Worm (Caenorhabditis elegans) whole organism, young adult: ENCODE measurements around the gene E02C12.9.

Experiments used
- F49E8.2 ChIP-seq: sonication (generic microtip); optimal IDR thresholded peaks from 3 replicates; lab custom pipeline; 2017; ENCODE audit warnings: missing genetic modification characterization, mild to moderate bottlenecking, missing compliant biosample characterization, antibody characterized with exemption, moderate library complexity; ENCODE audit not compliant: insufficient read depth
- ama-1 ChIP-seq, 3 experiments: fragments of 150-350 bp in 1 of 3; sonication (generic microtip) in 2 of 3; optimal IDR thresholded peaks; 2 replicates each; lab custom pipeline; 2014 to 2018; ENCODE audit warnings: missing biosample characterization in 2 of 3, missing genetic modification characterization in 2 of 3, missing genetic modification reagents in 2 of 3
- attf-5 ChIP-seq: fragments of 200-800 bp; sonication (Bioruptor generic); optimal IDR thresholded peaks from 2 replicates; lab custom pipeline; 2018; ENCODE audit warnings: mild to moderate bottlenecking, missing genetic modification characterization, missing compliant biosample characterization
- egrh-3 ChIP-seq: fragments of 200-800 bp; sonication (Bioruptor generic); IDR thresholded peaks from 2 replicates; pipeline ENCODE4 v1.3.6; 2022; ENCODE audit warnings: missing genetic modification reagents, missing genetic modification characterization, missing compliant biosample characterization
- him-1 ChIP-seq: sonication (generic microtip); optimal IDR thresholded peaks from 2 replicates; lab custom pipeline; 2016; ENCODE audit warnings: missing genotype, missing genetic modification reagents, missing genetic modification characterization, missing compliant biosample characterization
- hrde-1 ChIP-seq: sonication (generic microtip); optimal IDR thresholded peaks from 2 replicates; lab custom pipeline; 2016; ENCODE audit warnings: missing genetic modification characterization, mild to moderate bottlenecking, missing compliant biosample characterization, moderate library complexity, missing genotype, missing genetic modification reagents, borderline replicate concordance
- lag-1 ChIP-seq: fragments of 200-800 bp; sonication (Bioruptor generic); IDR thresholded peaks from 2 replicates; pipeline ENCODE4 v1.3.6; 2022; ENCODE audit warnings: missing genetic modification reagents, missing genetic modification characterization, missing compliant biosample characterization
- lin-40 ChIP-seq: sonication (generic microtip); optimal IDR thresholded peaks from 2 replicates; lab custom pipeline; 2016; ENCODE audit warnings: missing genetic modification characterization, mild to moderate bottlenecking, missing compliant biosample characterization, missing genotype, missing genetic modification reagents
- lsl-1 ChIP-seq: fragments of 200-800 bp; sonication (Bioruptor generic); optimal IDR thresholded peaks from 2 replicates; lab custom pipeline; 2018; ENCODE audit warnings: mild to moderate bottlenecking, missing genetic modification characterization, moderate library complexity, missing compliant biosample characterization
- mel-28 ChIP-seq: sonication (generic microtip); optimal IDR thresholded peaks from 2 replicates; lab custom pipeline; 2016; ENCODE audit warnings: borderline replicate concordance, mild to moderate bottlenecking, missing genetic modification characterization, missing compliant biosample characterization
- snpc-4 ChIP-seq, 5 experiments: fragments of 150-350 bp in 1 of 5; sonication (generic microtip) in 4 of 5; optimal IDR thresholded peaks; 2 replicates each; lab custom pipeline; 2014 to 2018; ENCODE audit warnings: missing genetic modification characterization in 5 of 5, missing biosample characterization in 3 of 5, antibody characterized with exemption in 2 of 5, mild to moderate bottlenecking in 2 of 5, missing compliant biosample characterization in 2 of 5, missing genotype in 2 of 5, moderate library complexity in 2 of 5, missing genetic modification reagents in 1 of 5
- ztf-25 ChIP-seq: fragments of 200-800 bp; sonication (Bioruptor generic); IDR thresholded peaks from 2 replicates; pipeline ENCODE4 v1.3.6; 2022; ENCODE audit warnings: missing genetic modification reagents, missing genetic modification characterization, missing compliant biosample characterization

DNA sequence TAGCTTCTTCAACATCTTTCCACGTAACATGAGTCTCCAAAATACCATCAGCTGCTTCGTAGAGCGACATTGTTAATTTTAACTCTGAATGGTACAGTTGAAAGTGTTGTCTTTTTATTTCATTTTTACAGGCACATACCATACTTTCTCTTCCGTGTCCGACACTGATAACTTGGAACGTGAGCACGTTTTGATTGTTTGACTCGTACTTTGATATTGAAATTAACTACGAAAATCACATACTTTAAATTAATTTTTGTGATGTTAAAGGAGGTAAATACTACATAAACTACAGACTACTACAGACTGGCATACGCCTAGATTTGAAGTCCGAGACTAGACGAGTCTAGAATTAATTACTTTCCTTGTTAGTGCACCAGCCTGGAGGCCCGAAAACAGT, 3.1 kb upstream of the E02C12.9 start, which contains the start of gene E02C12.10:
- no peak for TF ChIP-seq F49E8.2 (tag; lab: Kevin White, UChicago)
- TF ChIP-seq snpc-4 (GFP tag; optimal IDR thresholded peaks at IDR 0.05; lab: Kevin White, UChicago), result no peak
- TF ChIP-seq snpc-4 (tag; optimal IDR thresholded peaks at IDR 0.05; lab: Kevin White, UChicago), result no peak
- no peak for TF ChIP-seq lag-1 (GFP tag; lab: Robert Waterston, UW)
- no peak for TF ChIP-seq lsl-1
- TF ChIP-seq egrh-3 (GFP tag; lab: Robert Waterston, UW), result no peak
- TF ChIP-seq ama-1 (optimal IDR thresholded peaks at IDR 0.05; lab: Kevin White, UChicago), result no peak
- no peak for TF ChIP-seq ama-1 (GFP tag; optimal IDR thresholded peaks at IDR 0.05; lab: Kevin White, UChicago)
- no peak for TF ChIP-seq him-1 (tag; lab: Kevin White, UChicago)
- no peak for TF ChIP-seq mel-28 (tag; lab: Kevin White, UChicago)
- no peak for TF ChIP-seq lin-40
- TF ChIP-seq ztf-25 (GFP tag; lab: Robert Waterston, UW), result no peak
- TF ChIP-seq attf-5 (GFP tag; lab: Kevin White, UChicago), result no peak
- no peak for TF ChIP-seq hrde-1 (tag; lab: Kevin White, UChicago)
